Worm (Caenorhabditis elegans): Measurements from ENCODE around the gene Y39A3CL.7.

Y39A3CL.7 gene

ce11 chrIII:1799407-1799806 is 25.3 kb upstream of the Y39A3CL.7 start:
- TF ChIP-seq zfh-2 (GFP tag; conservative IDR thresholded peaks at IDR 0.05) (peak; percentile 69), ccch-3 (GFP tag; optimal IDR thresholded peaks at IDR 0.05) (no peak)

- peak; percentile 58; the same call in 1 of the 2 replicates for TF ChIP-seq egrh-3 (GFP tag; IDR thresholded peaks at IDR 0.05)
- no peak for TF ChIP-seq ztf-28 (GFP tag; IDR thresholded peaks at IDR 0.05)
- no peak for TF ChIP-seq cebp-1 (GFP tag; IDR thresholded peaks at IDR 0.05)
- TF ChIP-seq cebp-1 (tag; optimal IDR thresholded peaks at IDR 0.05), result no peak
- TF ChIP-seq chd-7 (tag; optimal IDR thresholded peaks at IDR 0.05), result no peak
- TF ChIP-seq zfh-2 (GFP tag; conservative IDR thresholded peaks at IDR 0.05), result peak; percentile 93
- TF ChIP-seq Y67H2A.10 (GFP tag; conservative IDR thresholded peaks at IDR 0.05), result no peak
- no peak for TF ChIP-seq hlh-12 (tag; optimal IDR thresholded peaks at IDR 0.05)
- TF ChIP-seq ceh-58 (GFP tag; IDR thresholded peaks at IDR 0.05), result no peak
- TF ChIP-seq egl-44 (GFP tag; IDR thresholded peaks at IDR 0.05), result no peak
- no peak for TF ChIP-seq F55B11.4 (tag; optimal IDR thresholded peaks at IDR 0.05; ENCODE audit: borderline replicate concordance, insufficient read depth)
- no peak for TF ChIP-seq rpc-1 (optimal IDR thresholded peaks at IDR 0.05)
- no peak for TF ChIP-seq rpc-1 (tag; optimal IDR thresholded peaks at IDR 0.05)
- TF ChIP-seq lsl-1 (GFP tag; optimal IDR thresholded peaks at IDR 0.05), result no peak
Measured at ce11 chrIII:1803000-1803399, 21.7 kb upstream of the Y39A3CL.7 start.

- TF ChIP-seq egrh-3 (GFP tag; IDR thresholded peaks at IDR 0.05) (peak; percentile 80), sea-2 (GFP tag; IDR thresholded peaks at IDR 0.05) (no peak), aptf-2 (GFP tag; conservative IDR thresholded peaks at IDR 0.05) (0 out of 2 replicates have a peak, but pooled peaks have one; percentile 24), zfh-2 (GFP tag; conservative IDR thresholded peaks at IDR 0.05) (peak; percentile 59)
Measured at ce11 chrIII:1804477-1804876, 20.2 kb upstream of the Y39A3CL.7 start.

- TF ChIP-seq attf-5 (GFP tag; optimal IDR thresholded peaks at IDR 0.05) (no peak), ztf-28 (GFP tag; IDR thresholded peaks at IDR 0.05) (no peak), egl-44 (GFP tag; IDR thresholded peaks at IDR 0.05) (no peak)
Measured at ce11 chrIII:1805415-1806008, 19.2 kb upstream of the Y39A3CL.7 start.

- TF ChIP-seq unc-130 (GFP tag; optimal IDR thresholded peaks at IDR 0.05) (no peak), nhr-80 (tag; optimal IDR thresholded peaks at IDR 0.05) (no peak), F57A8.1 (GFP tag; optimal IDR thresholded peaks at IDR 0.05) (no peak), lin-35 (GFP tag; optimal IDR thresholded peaks at IDR 0.05) (no peak), mes-4 (tag; optimal IDR thresholded peaks at IDR 0.05) (peak; percentile 2), ztf-18 (tag; optimal IDR thresholded peaks at IDR 0.05) (no peak), hrde-1 (tag; optimal IDR thresholded peaks at IDR 0.05; ENCODE audit: borderline replicate concordance) (no peak), ekl-4 (GFP tag; IDR thresholded peaks at IDR 0.05) (0 out of 2 replicates have a peak, but pooled peaks have one; percentile 3), nhr-120 (GFP tag; IDR thresholded peaks at IDR 0.05) (no peak), Y95B8A.8 (GFP tag; IDR thresholded peaks at IDR 0.05) (no peak), nhr-90 (tag; optimal IDR thresholded peaks at IDR 0.05) (no peak), nhr-27 (tag; optimal IDR thresholded peaks at IDR 0.05) (no peak), rpc-1 (optimal IDR thresholded peaks at IDR 0.05) (no peak), rpc-1 (tag; optimal IDR thresholded peaks at IDR 0.05) (no peak), ZK185.1 (tag; optimal IDR thresholded peaks at IDR 0.05; ENCODE audit: poor library complexity, severe bottlenecking) (no peak), F52B5.7 (tag; optimal IDR thresholded peaks at IDR 0.05) (no peak), F49E8.2 (tag; optimal IDR thresholded peaks at IDR 0.05; ENCODE audit: insufficient read depth) (no peak), attf-6 (GFP tag; IDR thresholded peaks at IDR 0.05) (no peak), K12H6.12 (tag; optimal IDR thresholded peaks at IDR 0.05) (no peak), Y67H2A.10 (GFP tag; conservative IDR thresholded peaks at IDR 0.05) (no peak), C17E4.6 (GFP tag; IDR thresholded peaks at IDR 0.05) (no peak), snpc-3.4 (tag; optimal IDR thresholded peaks at IDR 0.05) (no peak), lin-40 (tag; optimal IDR thresholded peaks at IDR 0.05) (no peak), egrh-3 (GFP tag; IDR thresholded peaks at IDR 0.05) (peak; percentile 90), hlh-12 (tag; optimal IDR thresholded peaks at IDR 0.05) (no peak), let-526 (GFP tag; IDR thresholded peaks at IDR 0.05) (no peak), athp-1 (tag; optimal IDR thresholded peaks at IDR 0.05) (no peak)
Measured at ce11 chrIII:1806183-1806798, 18.4 kb upstream of the Y39A3CL.7 start.
